Worm (Caenorhabditis elegans): ENCODE data around the gene F49H12.3.

F49H12.3 gene

ce11 chrX:2071392-2072001 lies 12.7 kb upstream of the F49H12.3 start (continued):
- TF ChIP-seq C04F5.9 (tag; optimal IDR thresholded peaks at IDR 0.05) (peak; percentile 38), dsc-1 (tag; optimal IDR thresholded peaks at IDR 0.05) (peak; percentile 45), mab-9 (GFP tag; IDR thresholded peaks at IDR 0.05) (0 out of 2 replicates have a peak, but pooled peaks have one; percentile 34), lin-14 (GFP tag; optimal IDR thresholded peaks at IDR 0.05) (peak; percentile 96), elt-2 (tag; optimal IDR thresholded peaks at IDR 0.05) (peak; percentile 44), egl-13 (tag; optimal IDR thresholded peaks at IDR 0.05) (peak; percentile 63), nhr-28 (tag; optimal IDR thresholded peaks at IDR 0.05) (no peak), lin-15B (tag; optimal IDR thresholded peaks at IDR 0.05) (peak; percentile 22), skn-1 (tag; optimal IDR thresholded peaks at IDR 0.05) (peak; percentile 97), zip-4 (GFP tag; optimal IDR thresholded peaks at IDR 0.05) (peak; percentile 88), nhr-77 (tag; optimal IDR thresholded peaks at IDR 0.05) (peak; percentile 20), unc-62 (GFP tag; optimal IDR thresholded peaks at IDR 0.05) (no peak), fos-1 (tag; optimal IDR thresholded peaks at IDR 0.05) (peak; percentile 33), pax-3 (tag; optimal IDR thresholded peaks at IDR 0.05) (peak; percentile 43), hlh-4 (tag; optimal IDR thresholded peaks at IDR 0.05) (no peak)

ce11 chrX:2074055-2074454 lies 10.1 kb upstream of the F49H12.3 start, which contains the start of gene txdc-12.2:
Gene txdc-12.2, plus strand, starts transcription at chrX:2074450.
- TF ChIP-seq nhr-84 (tag; optimal IDR thresholded peaks at IDR 0.05) (no peak), sup-37 (GFP tag; optimal IDR thresholded peaks at IDR 0.05) (no peak), mef-2 (tag; optimal IDR thresholded peaks at IDR 0.05) (no peak), ets-5 (GFP tag; IDR thresholded peaks at IDR 0.05) (no peak), tlp-1 (tag; optimal IDR thresholded peaks at IDR 0.05) (no peak), rnt-1 (tag; optimal IDR thresholded peaks at IDR 0.05) (peak; percentile 10), Y116A8C.19 (tag; optimal IDR thresholded peaks at IDR 0.05; ENCODE audit: borderline replicate concordance) (no peak), nhr-11 (tag; optimal IDR thresholded peaks at IDR 0.05) (no peak), nhr-47 (tag; optimal IDR thresholded peaks at IDR 0.05) (no peak), mep-1 (tag; optimal IDR thresholded peaks at IDR 0.05) (peak; percentile 58), unc-30 (tag; optimal IDR thresholded peaks at IDR 0.05) (no peak), blmp-1 (tag; optimal IDR thresholded peaks at IDR 0.05) (peak; percentile 87), grh-1 (GFP tag; IDR thresholded peaks at IDR 0.05) (no peak), isw-1 (GFP tag; IDR thresholded peaks at IDR 0.05) (no peak), efl-1 (optimal IDR thresholded peaks at IDR 0.05) (no peak), efl-1 (GFP tag; optimal IDR thresholded peaks at IDR 0.05 in 1 of 2) (no peak), C16A3.4 (tag; optimal IDR thresholded peaks at IDR 0.05) (no peak), fos-1 (tag; optimal IDR thresholded peaks at IDR 0.05) (no peak), nhr-71 (tag; optimal IDR thresholded peaks at IDR 0.05) (peak; percentile 18), ceh-8 (GFP tag; optimal IDR thresholded peaks at IDR 0.05) (no peak), xbp-1 (tag; optimal IDR thresholded peaks at IDR 0.05) (no peak), nhr-20 (tag; optimal IDR thresholded peaks at IDR 0.05) (peak; percentile 26), snu-23 (GFP tag; optimal IDR thresholded peaks at IDR 0.05) (peak; percentile 45), lin-14 (GFP tag; optimal IDR thresholded peaks at IDR 0.05) (peak; percentile 69), F16B12.6 (tag; optimal IDR thresholded peaks at IDR 0.05) (no peak), nhr-85 (tag) (peak; percentile 73), sox-4 (tag; optimal IDR thresholded peaks at IDR 0.05) (no peak), ceh-82 (tag; optimal IDR thresholded peaks at IDR 0.05) (no peak), zag-1 (tag; optimal IDR thresholded peaks at IDR 0.05) (no peak), alr-1 (tag; optimal IDR thresholded peaks at IDR 0.05; ENCODE audit: borderline replicate concordance) (no peak), snpc-4 (tag; optimal IDR thresholded peaks at IDR 0.05) (no peak), C04F5.9 (tag; optimal IDR thresholded peaks at IDR 0.05) (no peak), elt-3 (tag; optimal IDR thresholded peaks at IDR 0.05) (peak in 1 of 6 experiments; percentile 23)
